Worm (Caenorhabditis elegans) whole organism, young adult: ENCODE data around the gene atf-7.

Experiments
- D2030.7 ChIP-seq: fragments of 200-800 bp; sonication (Bioruptor generic); IDR thresholded peaks from 2 replicates; pipeline ENCODE4 v1.3.6; 2022; ENCODE audit warnings: missing genetic modification reagents, missing genetic modification characterization, missing compliant biosample characterization
- F23B12.7 ChIP-seq: sonication (generic microtip); optimal IDR thresholded peaks from 2 replicates; lab custom pipeline; 2017; ENCODE audit warnings: missing genetic modification characterization, mild to moderate bottlenecking, missing compliant biosample characterization, antibody characterized with exemption, moderate library complexity; ENCODE audit not compliant: insufficient read depth
- Y95B8A.8 ChIP-seq: fragments of 200-800 bp; sonication (Bioruptor generic); IDR thresholded peaks from 2 replicates; pipeline ENCODE4 v1.3.6; 2022; ENCODE audit warnings: missing genetic modification reagents, missing genetic modification characterization, missing compliant biosample characterization
- cebp-2 ChIP-seq: fragments of 200-800 bp; sonication (Bioruptor generic); IDR thresholded peaks from 2 replicates; pipeline ENCODE4 v1.3.6; 2022; ENCODE audit warnings: missing genetic modification characterization, missing compliant biosample characterization
- ceh-40 ChIP-seq: fragments of 200-800 bp; sonication (Bioruptor generic); IDR thresholded peaks from 2 replicates; pipeline ENCODE4 v1.3.6; 2022; ENCODE audit warnings: missing genetic modification characterization, missing compliant biosample characterization
- lin-54 ChIP-seq: fragments of 200-800 bp; sonication (Bioruptor generic); optimal IDR thresholded peaks from 2 replicates; lab custom pipeline; 2018; ENCODE audit warnings: mild to moderate bottlenecking, missing genetic modification characterization, missing compliant biosample characterization
- lsy-27 ChIP-seq: sonication (generic microtip); optimal IDR thresholded peaks from 2 replicates; lab custom pipeline; 2017; ENCODE audit warnings: missing genetic modification characterization, mild to moderate bottlenecking, missing compliant biosample characterization, antibody characterized with exemption, missing genotype, borderline replicate concordance; ENCODE audit not compliant: insufficient read depth
- snpc-4 ChIP-seq, 5 experiments: fragments of 150-350 bp in 1 of 5; sonication (generic microtip) in 4 of 5; optimal IDR thresholded peaks; 2 replicates each; lab custom pipeline; 2014 to 2018; ENCODE audit warnings: missing genetic modification characterization in 5 of 5, missing biosample characterization in 3 of 5, antibody characterized with exemption in 2 of 5, mild to moderate bottlenecking in 2 of 5, missing compliant biosample characterization in 2 of 5, missing genotype in 2 of 5, moderate library complexity in 2 of 5, missing genetic modification reagents in 1 of 5
- unc-130 ChIP-seq: sonication (generic microtip); optimal IDR thresholded peaks from 2 replicates; lab custom pipeline; 2016; ENCODE audit warnings: missing genetic modification reagents, missing genetic modification characterization, missing compliant biosample characterization
- ztf-22 ChIP-seq: fragments of 200-800 bp; sonication (Bioruptor generic); optimal IDR thresholded peaks from 2 replicates; lab custom pipeline; 2018; ENCODE audit warnings: mild to moderate bottlenecking, missing genetic modification characterization, moderate library complexity, missing compliant biosample characterization
- ztf-3 ChIP-seq: fragments of 200-800 bp; sonication (Bioruptor generic); optimal IDR thresholded peaks from 2 replicates; lab custom pipeline; 2018; ENCODE audit warnings: mild to moderate bottlenecking, missing genetic modification characterization, missing compliant biosample characterization

DNA sequence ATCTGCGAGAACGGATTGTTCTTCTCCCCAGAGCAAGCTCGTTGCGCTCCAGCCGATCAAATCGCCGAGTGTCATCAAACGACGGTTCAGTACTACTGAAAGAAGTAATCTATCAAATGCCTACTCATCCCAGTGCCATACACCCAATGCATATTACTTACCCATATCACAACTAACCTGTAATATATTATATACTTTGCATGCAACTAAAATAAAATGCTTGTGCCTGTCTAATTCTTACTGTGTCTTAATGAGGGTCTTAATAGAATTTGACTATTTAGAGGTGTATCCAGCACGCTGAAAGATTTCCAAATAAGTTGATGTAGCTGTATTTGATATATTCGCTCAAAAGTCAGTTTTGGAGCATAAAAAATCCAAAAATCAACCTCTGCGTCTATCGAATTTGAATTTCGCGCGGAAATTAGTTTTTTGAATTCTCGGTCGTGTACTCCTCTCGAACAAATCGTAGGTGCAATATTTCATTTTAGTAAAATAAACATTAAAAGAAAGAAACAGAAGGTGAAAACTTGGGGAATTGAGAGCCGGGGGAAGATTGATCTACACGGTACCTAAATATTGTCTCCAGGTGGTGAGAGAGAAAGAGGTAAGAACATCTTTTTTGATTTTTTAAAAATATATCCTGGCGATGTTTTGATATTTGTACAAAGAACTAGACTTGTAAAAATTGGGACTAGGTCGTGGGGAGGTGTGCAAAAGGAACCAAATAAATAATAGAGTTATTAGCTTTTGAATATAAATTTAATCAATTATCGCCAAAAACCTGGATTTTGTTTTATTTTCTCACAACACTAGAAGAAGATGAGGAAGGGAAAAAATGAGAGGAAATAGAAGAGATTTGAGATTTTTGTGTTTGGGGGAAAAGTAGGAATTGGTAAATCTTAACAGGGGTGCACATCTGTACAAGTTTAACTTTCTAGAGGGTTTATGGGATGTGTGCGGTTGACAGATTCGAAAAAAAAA is 7.4 kb downstream of the atf-7 start:
- TF ChIP-seq cebp-2 (GFP tag; lab: Robert Waterston, UW) (peak; percentile 9; the same call in 1 of the 2 replicates), snpc-4 (GFP tag; optimal IDR thresholded peaks at IDR 0.05; lab: Kevin White, UChicago) (no peak), snpc-4 (tag; optimal IDR thresholded peaks at IDR 0.05; lab: Kevin White, UChicago) (peak in 2 of 4 experiments; percentile 45 to 49), unc-130 (GFP tag; lab: Kevin White, UChicago) (peak; percentile 63), ceh-40 (GFP tag; lab: Robert Waterston, UW) (no peak; the same call in 1 of the 2 replicates), lin-54 (peak; percentile 82), Y95B8A.8 (peak; percentile 87), ztf-3 (GFP tag; lab: Kevin White, UChicago) (no peak), ztf-22 (GFP tag; lab: Kevin White, UChicago) (no peak), lsy-27 (tag; lab: Kevin White, UChicago) (no peak), F23B12.7 (tag; lab: Kevin White, UChicago) (peak; percentile 33), D2030.7 (GFP tag; lab: Robert Waterston, UW) (peak; percentile 78; the same call in 1 of the 2 replicates)
